Worm (Caenorhabditis elegans) whole organism, L1 larva: ENCODE measurements around the gene srh-218.

ENCODE experiments used
- blmp-1 ChIP-seq: fragments of 150-350 bp; optimal IDR thresholded peaks from 2 replicates; lab custom pipeline; 2014; ENCODE audit warnings: missing biosample characterization, missing genetic modification characterization
- egl-13 ChIP-seq: sonication (generic microtip); optimal IDR thresholded peaks from 2 replicates; lab custom pipeline; 2016; ENCODE audit warnings: missing genotype, missing genetic modification reagents, missing genetic modification characterization, missing compliant biosample characterization

DNA sequence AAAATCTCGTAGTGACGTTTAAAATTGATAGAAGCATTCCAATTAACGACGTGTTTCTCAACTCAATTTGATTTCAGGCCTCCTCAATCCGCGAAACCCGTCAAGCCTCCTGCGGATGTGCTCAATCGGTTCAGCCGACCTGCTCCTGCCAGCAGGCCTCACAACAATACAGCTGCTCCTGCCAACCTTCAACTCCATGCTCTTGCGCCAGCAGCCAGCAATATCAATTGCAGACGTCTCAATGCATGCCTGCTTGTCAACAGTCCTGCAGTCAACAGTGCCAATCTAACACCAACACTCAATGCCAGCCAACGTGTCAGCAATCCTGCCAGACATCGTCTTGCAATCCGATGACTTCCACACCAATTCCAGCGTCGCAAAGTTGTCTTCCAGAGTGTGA lies 27.8 kb upstream of the srh-218 start:
- no peak for TF ChIP-seq egl-13 (tag; lab: Kevin White, UChicago)
- TF ChIP-seq blmp-1 (tag; lab: Kevin White, UChicago), result no peak
